Fruit fly (Drosophila melanogaster): ENCODE measurements around the gene mura.
A peak's percentile ranks its signal among the peaks of the same experiment; 100 is the strongest.

The mura gene

dm6 chr3R:9577382-9578137 lies 26.0 kb upstream of the mura start, which contains the start of the genes Kap-alpha3 and Son (continued):
- peak; percentile 79; the same call in 1 of the 2 replicates for TF ChIP-seq CG16779 (GFP tag; IDR thresholded peaks at IDR 0.05)
- TF ChIP-seq dan (GFP tag; IDR thresholded peaks at IDR 0.05) = no peak
- TF ChIP-seq CG1529 (GFP tag; optimal IDR thresholded peaks at IDR 0.05) = peak; percentile 88
- peak; percentile 86 for TF ChIP-seq CG2875 (GFP tag; optimal IDR thresholded peaks at IDR 0.05)
- peak; percentile 88 for TF ChIP-seq al (GFP tag; IDR thresholded peaks at IDR 0.05)
- TF ChIP-seq CG9437 (GFP tag; optimal IDR thresholded peaks at IDR 0.05) = peak; percentile 97
- TF ChIP-seq Hr3 (GFP tag; optimal IDR thresholded peaks at IDR 0.05) = peak; percentile 90
- peak; percentile 82 for TF ChIP-seq unpg (GFP tag; optimal IDR thresholded peaks at IDR 0.05)
- peak; percentile 76 for TF ChIP-seq ara (GFP tag; IDR thresholded peaks at IDR 0.05)
- peak; percentile 90 for TF ChIP-seq chm (GFP tag; IDR thresholded peaks at IDR 0.05)
- TF ChIP-seq CG8765 (GFP tag; IDR thresholded peaks at IDR 0.05) = peak; percentile 73
- peak; percentile 98 for TF ChIP-seq CG17912 (GFP tag; optimal IDR thresholded peaks at IDR 0.05)
- peak; percentile 89 for TF ChIP-seq emc (GFP tag; optimal IDR thresholded peaks at IDR 0.05)
- TF ChIP-seq Xrp1 (GFP tag; IDR thresholded peaks at IDR 0.05) = peak; percentile 80
- peak; percentile 75 for TF ChIP-seq Dref (GFP tag; IDR thresholded peaks at IDR 0.05)
- peak; percentile 62 for TF ChIP-seq sima (GFP tag; optimal IDR thresholded peaks at IDR 0.05)
- TF ChIP-seq Dbx (GFP tag; IDR thresholded peaks at IDR 0.05) = peak; percentile 93
- peak; percentile 82 for TF ChIP-seq CG4730 (GFP tag; IDR thresholded peaks at IDR 0.05)
- peak; percentile 87 for TF ChIP-seq Awh (GFP tag; IDR thresholded peaks at IDR 0.05)
- TF ChIP-seq Mes4 (GFP tag; optimal IDR thresholded peaks at IDR 0.05) = peak; percentile 96
- TF ChIP-seq grau (tag; optimal IDR thresholded peaks at IDR 0.05) = peak; percentile 88
- peak; percentile 69 for TF ChIP-seq D19A (tag; optimal IDR thresholded peaks at IDR 0.05)
- peak; percentile 94 for TF ChIP-seq CG9817 (tag; optimal IDR thresholded peaks at IDR 0.05)
- TF ChIP-seq org-1 (GFP tag; optimal IDR thresholded peaks at IDR 0.05) = peak; percentile 78
- TF ChIP-seq exex (tag; optimal IDR thresholded peaks at IDR 0.05) = peak; percentile 76
- TF ChIP-seq ab (GFP tag; optimal IDR thresholded peaks at IDR 0.05) = peak; percentile 62
- TF ChIP-seq CG2889 (GFP tag; IDR thresholded peaks at IDR 0.05) = peak; percentile 82
- TF ChIP-seq az2 (GFP tag; optimal IDR thresholded peaks at IDR 0.05) = peak; percentile 83
- TF ChIP-seq CG16813 (GFP tag; IDR thresholded peaks at IDR 0.05; ENCODE audit: partially characterized antibody) = peak; percentile 88
- peak; percentile 86 for TF ChIP-seq crc (GFP tag; optimal IDR thresholded peaks at IDR 0.05)
- peak; percentile 86 for TF ChIP-seq fd3F (GFP tag; optimal IDR thresholded peaks at IDR 0.05)
- peak; percentile 95 for TF ChIP-seq HmgZ (tag; optimal IDR thresholded peaks at IDR 0.05)
- peak; percentile 72 for TF ChIP-seq danr (GFP tag; IDR thresholded peaks at IDR 0.05)
- no peak for TF ChIP-seq Dip2 (GFP tag; IDR thresholded peaks at IDR 0.05)
- peak; percentile 84 for TF ChIP-seq CG18262 (tag; optimal IDR thresholded peaks at IDR 0.05)
- peak; percentile 74 for TF ChIP-seq Oaz (GFP tag; IDR thresholded peaks at IDR 0.05)
- peak; percentile 85 for TF ChIP-seq CG6683 (GFP tag; optimal IDR thresholded peaks at IDR 0.05)
- TF ChIP-seq gsb (GFP tag; IDR thresholded peaks at IDR 0.05) = peak; percentile 68
- peak; percentile 64 for TF ChIP-seq Deaf1 (tag; optimal IDR thresholded peaks at IDR 0.05)
- TF ChIP-seq CG7745 (tag; optimal IDR thresholded peaks at IDR 0.05) = peak; percentile 42
- TF ChIP-seq CG7928 (GFP tag; optimal IDR thresholded peaks at IDR 0.05) = peak; percentile 72
- peak; percentile 86 for TF ChIP-seq Atf6 (GFP tag; IDR thresholded peaks at IDR 0.05)
- peak; percentile 82 for TF ChIP-seq cg (GFP tag; optimal IDR thresholded peaks at IDR 0.05)
- TF ChIP-seq Nf-YC (tag; optimal IDR thresholded peaks at IDR 0.05) = peak; percentile 89
- peak; percentile 86 for TF ChIP-seq CG7556 (GFP tag; optimal IDR thresholded peaks at IDR 0.05)
- TF ChIP-seq Ada2b (GFP tag; IDR thresholded peaks at IDR 0.05) = peak; percentile 76
- peak; percentile 89 for TF ChIP-seq jumu (GFP tag; optimal IDR thresholded peaks at IDR 0.05)
- peak; percentile 92 for TF ChIP-seq nom (GFP tag; optimal IDR thresholded peaks at IDR 0.05)
- TF ChIP-seq MTF-1 (GFP tag; optimal IDR thresholded peaks at IDR 0.05; ENCODE audit: borderline replicate concordance) = peak; percentile 96
- TF ChIP-seq E2f1 (GFP tag; IDR thresholded peaks at IDR 0.05) = no peak; the same call in none of the 2 replicates
